Fruit fly (Drosophila melanogaster) whole organism, embryonic: ENCODE results near the gene Osi17.

Source experiments
- Atf6 ChIP-seq: fragments of 200-800 bp; sonication (Bioruptor generic); IDR thresholded peaks from 2 replicates; pipeline ENCODE4 v1.3.6; 2022; ENCODE audit warnings: missing biosample characterization, missing genetic modification characterization
- CG10462 ChIP-seq: fragments of 200-800 bp; sonication (Bioruptor generic); optimal IDR thresholded peaks from 2 replicates; lab custom pipeline; 2016; ENCODE audit warnings: missing biosample characterization, missing genetic modification characterization
- CG11247 ChIP-seq: fragments of 200-800 bp; sonication (Bioruptor generic); IDR thresholded peaks from 2 replicates; pipeline ENCODE4 v1.3.6; 2022; ENCODE audit warnings: missing biosample characterization, missing genetic modification characterization
- CG11723 ChIP-seq: fragments of 200-800 bp; sonication (Bioruptor generic); optimal IDR thresholded peaks from 2 replicates; lab custom pipeline; 2017; ENCODE audit warnings: missing biosample characterization, mild to moderate bottlenecking, missing genetic modification characterization
- CG12071 ChIP-seq: fragments of 200-800 bp; sonication (Bioruptor generic); optimal IDR thresholded peaks from 3 replicates; lab custom pipeline; 2018; ENCODE audit warnings: missing biosample characterization, mild to moderate bottlenecking, missing genetic modification characterization
- CG12104 ChIP-seq: fragments of 200-800 bp; sonication (Bioruptor generic); optimal IDR thresholded peaks from 3 replicates; lab custom pipeline; 2016; ENCODE audit warnings: missing biosample characterization, missing genetic modification characterization
- CG1233 ChIP-seq: fragments of 200-800 bp; sonication (Bioruptor generic); optimal IDR thresholded peaks from 4 replicates; lab custom pipeline; 2018; ENCODE audit warnings: missing biosample characterization, mild to moderate bottlenecking, missing genetic modification characterization
- CG12659 ChIP-seq: fragments of 200-800 bp; sonication (Bioruptor generic); optimal IDR thresholded peaks from 3 replicates; lab custom pipeline; 2017; ENCODE audit warnings: mild to moderate bottlenecking, missing biosample characterization, missing genetic modification reagents, missing genetic modification characterization
- CG13296 ChIP-seq: fragments of 200-800 bp; sonication (Bioruptor generic); optimal IDR thresholded peaks from 3 replicates; lab custom pipeline; 2018; ENCODE audit warnings: missing biosample characterization, mild to moderate bottlenecking, missing genetic modification characterization
- CG13624 ChIP-seq: fragments of 200-800 bp; sonication (Bioruptor generic); optimal IDR thresholded peaks from 2 replicates; lab custom pipeline; 2016; ENCODE audit warnings: missing biosample characterization, missing genetic modification characterization
- CG14860 ChIP-seq: fragments of 200-800 bp; sonication (Bioruptor generic); IDR thresholded peaks from 3 replicates; pipeline ENCODE4 v1.3.6; 2022; ENCODE audit warnings: missing biosample characterization, missing genetic modification characterization; ENCODE audit not compliant: partially characterized antibody
- CG15696 ChIP-seq: fragments of 200-800 bp; sonication (Bioruptor generic); optimal IDR thresholded peaks from 2 replicates; lab custom pipeline; 2019; ENCODE audit warnings: missing biosample characterization, mild to moderate bottlenecking, missing genetic modification characterization, moderate library complexity
- CG16813 ChIP-seq: fragments of 200-800 bp; sonication (Bioruptor generic); IDR thresholded peaks from 3 replicates; pipeline ENCODE4 v1.3.6; 2022; ENCODE audit warnings: missing biosample characterization, missing genetic modification characterization; ENCODE audit not compliant: partially characterized antibody
- CG30020 ChIP-seq: fragments of 200-800 bp; optimal IDR thresholded peaks from 2 replicates; lab custom pipeline; 2019; ENCODE audit warnings: missing biosample characterization, mild to moderate bottlenecking, missing genetic modification characterization, moderate library complexity
- CG30403 ChIP-seq: fragments of 200-800 bp; sonication (Bioruptor generic); optimal IDR thresholded peaks from 3 replicates; lab custom pipeline; 2016; ENCODE audit warnings: missing biosample characterization, missing genetic modification characterization
- CG32532 ChIP-seq: fragments of 200-800 bp; sonication (Bioruptor generic); IDR thresholded peaks from 2 replicates; pipeline ENCODE4 v1.3.6; 2022; ENCODE audit warnings: missing biosample characterization, missing genetic modification characterization
- CG4424 ChIP-seq: fragments of 200-800 bp; sonication (Bioruptor generic); optimal IDR thresholded peaks from 3 replicates; lab custom pipeline; 2016; ENCODE audit warnings: missing biosample characterization, missing genetic modification characterization
- CG4617 ChIP-seq: fragments of 200-800 bp; sonication (Bioruptor generic); optimal IDR thresholded peaks from 3 replicates; lab custom pipeline; 2016; ENCODE audit warnings: missing biosample characterization, missing genetic modification characterization, borderline replicate concordance
- CG6254 ChIP-seq: fragments of 200-800 bp; sonication (Bioruptor generic); optimal IDR thresholded peaks from 3 replicates; lab custom pipeline; 2017; ENCODE audit warnings: mild to moderate bottlenecking, missing biosample characterization, missing genetic modification reagents, missing genetic modification characterization
- CG7556 ChIP-seq: fragments of 200-800 bp; sonication (Bioruptor generic); optimal IDR thresholded peaks from 2 replicates; lab custom pipeline; 2017; ENCODE audit warnings: missing biosample characterization, mild to moderate bottlenecking, missing genetic modification characterization
- CG7786 ChIP-seq: fragments of 200-800 bp; sonication (Bioruptor generic); optimal IDR thresholded peaks from 2 replicates; lab custom pipeline; 2016; ENCODE audit warnings: missing biosample characterization, missing genetic modification characterization
- CG7928 ChIP-seq: fragments of 200-800 bp; sonication (Bioruptor generic); optimal IDR thresholded peaks from 2 replicates; lab custom pipeline; 2017; ENCODE audit warnings: missing biosample characterization, mild to moderate bottlenecking, missing genetic modification characterization
- CG8359 ChIP-seq: fragments of 200-800 bp; sonication (Bioruptor generic); optimal IDR thresholded peaks from 2 replicates; lab custom pipeline; 2017; ENCODE audit warnings: missing biosample characterization, mild to moderate bottlenecking, missing genetic modification characterization, borderline replicate concordance
- CG9437 ChIP-seq: fragments of 200-800 bp; sonication (Bioruptor generic); optimal IDR thresholded peaks from 2 replicates; lab custom pipeline; 2018; ENCODE audit warnings: missing biosample characterization, mild to moderate bottlenecking, missing genetic modification characterization
- CG9727 ChIP-seq: fragments of 200-800 bp; sonication (Bioruptor generic); optimal IDR thresholded peaks from 3 replicates; lab custom pipeline; 2017; ENCODE audit warnings: missing biosample characterization, mild to moderate bottlenecking, missing genetic modification characterization
- Elba2 ChIP-seq: fragments of 200-800 bp; sonication (Bioruptor generic); optimal IDR thresholded peaks from 3 replicates; lab custom pipeline; 2016; ENCODE audit warnings: missing biosample characterization, missing genetic modification characterization
- Ets97D ChIP-seq: fragments of 200-800 bp; sonication (Bioruptor generic); optimal IDR thresholded peaks from 3 replicates; lab custom pipeline; 2016; ENCODE audit warnings: missing biosample characterization, missing genetic modification characterization
- H2.0 ChIP-seq: fragments of 200-800 bp; sonication (Bioruptor generic); IDR thresholded peaks from 2 replicates; pipeline ENCODE4 v1.3.6; 2022; ENCODE audit warnings: missing biosample characterization, missing genetic modification characterization
- HmgZ ChIP-seq: fragments of 200-800 bp; sonication (Bioruptor generic); optimal IDR thresholded peaks from 2 replicates; lab custom pipeline; 2018; ENCODE audit warnings: missing biosample characterization, mild to moderate bottlenecking, missing genetic modification characterization
- Lpt ChIP-seq: fragments of >200 bp; optimal IDR thresholded peaks from 2 replicates; lab custom pipeline; 2018; ENCODE audit warnings: missing biosample characterization, missing genetic modification characterization
- MESR4 ChIP-seq: fragments of 200-800 bp; sonication (Bioruptor generic); optimal IDR thresholded peaks from 2 replicates; lab custom pipeline; 2018; ENCODE audit warnings: missing biosample characterization, mild to moderate bottlenecking, missing genetic modification characterization, moderate library complexity
- PHDP ChIP-seq: fragments of 200-800 bp; sonication (Bioruptor generic); optimal IDR thresholded peaks from 3 replicates; lab custom pipeline; 2018; ENCODE audit warnings: missing biosample characterization, mild to moderate bottlenecking, missing genetic modification characterization, moderate library complexity
- Spps ChIP-seq: fragments of 200-800 bp; sonication (Bioruptor generic); optimal IDR thresholded peaks from 2 replicates; lab custom pipeline; 2018; ENCODE audit warnings: missing biosample characterization, mild to moderate bottlenecking, missing genetic modification characterization
- bcd ChIP-seq: fragments of 200-800 bp; sonication (Bioruptor generic); optimal IDR thresholded peaks from 2 replicates; lab custom pipeline; 2017; ENCODE audit warnings: missing biosample characterization, mild to moderate bottlenecking, missing genetic modification characterization
- cwo ChIP-seq: fragments of 200-800 bp; sonication (Bioruptor generic); optimal IDR thresholded peaks from 3 replicates; lab custom pipeline; 2017; ENCODE audit warnings: missing biosample characterization, missing genetic modification characterization, mild to moderate bottlenecking, moderate library complexity, missing genetic modification reagents
- danr ChIP-seq: fragments of 200-800 bp; sonication (Bioruptor generic); IDR thresholded peaks from 2 replicates; pipeline ENCODE4 v1.3.6; 2022; ENCODE audit warnings: missing biosample characterization, missing genetic modification characterization
- exex ChIP-seq: fragments of 200-800 bp; sonication (Bioruptor generic); optimal IDR thresholded peaks from 4 replicates; lab custom pipeline; 2018; ENCODE audit warnings: missing biosample characterization, mild to moderate bottlenecking, missing genetic modification characterization, moderate library complexity
- fd64A ChIP-seq: fragments of 200-800 bp; sonication (Bioruptor generic); optimal IDR thresholded peaks from 3 replicates; lab custom pipeline; 2018; ENCODE audit warnings: missing biosample characterization, mild to moderate bottlenecking, missing genetic modification characterization
- gem ChIP-seq: fragments of 200-800 bp; sonication (Bioruptor generic); optimal IDR thresholded peaks from 2 replicates; lab custom pipeline; 2019; ENCODE audit warnings: missing biosample characterization, mild to moderate bottlenecking, missing genetic modification characterization, moderate library complexity
- hbn ChIP-seq: fragments of 200-800 bp; sonication (Bioruptor generic); IDR thresholded peaks from 2 replicates; pipeline ENCODE4 v1.3.6; 2022; ENCODE audit warnings: missing biosample characterization, missing genetic modification characterization; ENCODE audit not compliant: partially characterized antibody
- oc ChIP-seq: fragments of 200-800 bp; sonication (Bioruptor generic); optimal IDR thresholded peaks from 2 replicates; lab custom pipeline; 2018; ENCODE audit warnings: missing biosample characterization, mild to moderate bottlenecking, missing genetic modification characterization, moderate library complexity
- seq ChIP-seq: fragments of 200-800 bp; sonication (Bioruptor generic); IDR thresholded peaks from 2 replicates; pipeline ENCODE4 v1.3.6; 2022; ENCODE audit warnings: missing biosample characterization, missing genetic modification characterization
- slbo ChIP-seq: fragments of 200-800 bp; sonication (Bioruptor generic); IDR thresholded peaks from 2 replicates; pipeline ENCODE4 v1.3.6; 2022; ENCODE audit warnings: missing biosample characterization, missing genetic modification characterization
- sob ChIP-seq: fragments of 200-800 bp; sonication (Bioruptor generic); IDR thresholded peaks from 2 replicates; pipeline ENCODE4 v1.3.6; 2022; ENCODE audit warnings: missing biosample characterization, missing genetic modification characterization
- ttk ChIP-seq: fragments of 200-800 bp; sonication (Bioruptor generic); IDR thresholded peaks from 2 replicates; pipeline ENCODE4 v2.1.2; 2022; ENCODE audit warnings: missing biosample characterization, missing genetic modification characterization
- zen ChIP-seq: fragments of 200-800 bp; sonication (Bioruptor generic); optimal IDR thresholded peaks from 3 replicates; lab custom pipeline; 2018; ENCODE audit warnings: missing biosample characterization, mild to moderate bottlenecking, missing genetic modification characterization, moderate library complexity

Gene Osi17

dm6 chr3R:6368100-6368499, 56.5 kb downstream of the Osi17 start, which contains the start of gene CG42724 (continued):
- TF ChIP-seq CG14860 (GFP tag; lab: Robert Waterston, UW) (no peak), Elba2 (GFP tag; lab: Kevin White, UChicago) (peak; percentile 17), ttk (GFP tag; lab: Robert Waterston, UW) (peak; percentile 39; the same call in 1 of the 2 replicates)
- TF ChIP-seq, all 482 proteins: peak for 224

- TF ChIP-seq danr (GFP tag; lab: Robert Waterston, UW) (no peak), CG9437 (GFP tag; lab: Kevin White, UChicago) (peak; percentile 39), gem (tag; lab: Kevin White, UChicago) (peak; percentile 62), CG6254 (GFP tag; lab: Kevin White, UChicago) (peak; percentile 13), CG16813 (GFP tag; lab: Robert Waterston, UW) (peak; percentile 70), CG13296 (peak; percentile 32), CG12104 (GFP tag; lab: Kevin White, UChicago) (peak; percentile 42), zen (tag; lab: Kevin White, UChicago) (peak; percentile 23), CG7928 (peak; percentile 21), PHDP (peak; percentile 58), CG7556 (GFP tag; lab: Kevin White, UChicago) (peak; percentile 64), Lpt (no peak), CG10462 (GFP tag; lab: Kevin White, UChicago) (peak; percentile 13), CG15696 (tag; lab: Kevin White, UChicago) (no peak), CG12659 (peak; percentile 42), CG12071 (GFP tag; lab: Kevin White, UChicago) (no peak), seq (GFP tag; lab: Robert Waterston, UW) (no peak), hbn (GFP tag; lab: Robert Waterston, UW) (peak; percentile 50), fd64A (no peak), CG30403 (GFP tag; lab: Kevin White, UChicago) (peak; percentile 12), cwo (GFP tag; lab: Kevin White, UChicago) (peak; percentile 76), H2.0 (GFP tag; lab: Robert Waterston, UW) (peak; percentile 31; the same call in 1 of the 2 replicates), CG4424 (GFP tag; lab: Kevin White, UChicago) (no peak), CG7786 (GFP tag; lab: Kevin White, UChicago) (no peak), CG32532 (GFP tag; lab: Robert Waterston, UW) (peak; percentile 36), CG30020 (tag; lab: Kevin White, UChicago) (peak; percentile 12), CG11247 (GFP tag; lab: Robert Waterston, UW) (0 out of 2 replicates have a peak, but pooled peaks have one; percentile 5), CG9727 (GFP tag; lab: Kevin White, UChicago) (peak; percentile 48), slbo (peak; percentile 52; the same call in 1 of the 2 replicates), bcd (GFP tag; lab: Kevin White, UChicago) (peak; percentile 19), oc (no peak), CG13624 (GFP tag; lab: Kevin White, UChicago) (peak; percentile 13), Ets97D (peak; percentile 29), Atf6 (GFP tag; lab: Robert Waterston, UW) (no peak), CG11723 (GFP tag; lab: Kevin White, UChicago) (no peak), sob (GFP tag; lab: Robert Waterston, UW) (peak; percentile 67), HmgZ (peak; percentile 51), CG1233 (peak; percentile 0), MESR4 (GFP tag; lab: Kevin White, UChicago) (peak; percentile 60), Spps (tag; lab: Kevin White, UChicago) (peak; percentile 29), CG4617 (GFP tag; lab: Kevin White, UChicago) (peak; percentile 14), exex (tag; lab: Kevin White, UChicago) (peak; percentile 15), Elba2 (GFP tag; lab: Kevin White, UChicago) (no peak), CG8359 (no peak)
Observed at dm6 chr3R:6368550-6369238, 57.1 kb downstream of the Osi17 start, which contains the start of gene CG10286. CG10286 (plus strand) TSS chr3R:6368965.
